Worm (Caenorhabditis elegans): ENCODE data around the gene smap-1.

The smap-1 gene

ce11 chrIII:10706972-10707438 is 32.6 kb downstream of the smap-1 start, which contains the start of the genes Y39A1A.21 and Y39A1A.22 (continued):
- peak; percentile 29 for TF ChIP-seq cnd-1 (tag; optimal IDR thresholded peaks at IDR 0.05)
- TF ChIP-seq unc-62 (GFP tag; optimal IDR thresholded peaks at IDR 0.05): no peak
- peak; percentile 89 for TF ChIP-seq ces-1 (GFP tag; optimal IDR thresholded peaks at IDR 0.05)
- TF ChIP-seq blmp-1 (tag; optimal IDR thresholded peaks at IDR 0.05): no peak

- TF ChIP-seq nhr-76 (tag; optimal IDR thresholded peaks at IDR 0.05) (no peak), nhr-28 (tag; optimal IDR thresholded peaks at IDR 0.05) (no peak), nhr-2 (tag; optimal IDR thresholded peaks at IDR 0.05) (no peak), mls-2 (tag; optimal IDR thresholded peaks at IDR 0.05) (no peak), sem-2 (GFP tag; optimal IDR thresholded peaks at IDR 0.05) (no peak), ztf-11 (tag; optimal IDR thresholded peaks at IDR 0.05) (no peak), ham-2 (GFP tag; optimal IDR thresholded peaks at IDR 0.05) (no peak)
These were observed 33.1 kb downstream of the smap-1 start for ce11 chrIII:10706481-10706880.

- no peak for TF ChIP-seq M03D4.4 (tag; optimal IDR thresholded peaks at IDR 0.05)
- TF ChIP-seq hlh-1 (tag; optimal IDR thresholded peaks at IDR 0.05): no peak
- TF ChIP-seq lin-32 (GFP tag; optimal IDR thresholded peaks at IDR 0.05): no peak
- TF ChIP-seq lsy-2 (tag; optimal IDR thresholded peaks at IDR 0.05): no peak
- no peak for TF ChIP-seq zip-8 (tag; optimal IDR thresholded peaks at IDR 0.05)
- TF ChIP-seq ces-1 (GFP tag; optimal IDR thresholded peaks at IDR 0.05): no peak
- TF ChIP-seq mab-5 (tag; optimal IDR thresholded peaks at IDR 0.05): no peak
- TF ChIP-seq elt-1 (tag; optimal IDR thresholded peaks at IDR 0.05; ENCODE audit: borderline replicate concordance, insufficient read depth): no peak
- TF ChIP-seq bed-3 (GFP tag; optimal IDR thresholded peaks at IDR 0.05): no peak
- no peak for TF ChIP-seq mls-2 (tag; optimal IDR thresholded peaks at IDR 0.05)
- no peak for TF ChIP-seq drap-1 (GFP tag; optimal IDR thresholded peaks at IDR 0.05)
These were observed 35.1 kb downstream of the smap-1 start for ce11 chrIII:10704499-10704898.

- TF ChIP-seq ceh-83 (GFP tag; optimal IDR thresholded peaks at IDR 0.05) (no peak), nhr-76 (tag; optimal IDR thresholded peaks at IDR 0.05) (no peak), ces-1 (GFP tag; optimal IDR thresholded peaks at IDR 0.05) (no peak), nhr-28 (tag; optimal IDR thresholded peaks at IDR 0.05) (no peak), lsy-2 (tag; optimal IDR thresholded peaks at IDR 0.05) (no peak)
These were observed 35.8 kb downstream of the smap-1 start for ce11 chrIII:10703833-10704232.

- no peak for TF ChIP-seq M03D4.4 (tag; optimal IDR thresholded peaks at IDR 0.05)
- no peak for TF ChIP-seq elt-1 (tag; optimal IDR thresholded peaks at IDR 0.05; ENCODE audit: borderline replicate concordance, insufficient read depth)
- TF ChIP-seq blmp-1 (tag; optimal IDR thresholded peaks at IDR 0.05): no peak
- TF ChIP-seq unc-39 (tag; optimal IDR thresholded peaks at IDR 0.05): no peak
- TF ChIP-seq elt-3 (tag; optimal IDR thresholded peaks at IDR 0.05): no peak
- no peak for TF ChIP-seq unc-120 (tag; optimal IDR thresholded peaks at IDR 0.05; ENCODE audit: poor library complexity, severe bottlenecking)
- TF ChIP-seq lin-32 (GFP tag; optimal IDR thresholded peaks at IDR 0.05): no peak
- TF ChIP-seq ham-2 (GFP tag; optimal IDR thresholded peaks at IDR 0.05): no peak
- no peak for TF ChIP-seq unc-62 (GFP tag; optimal IDR thresholded peaks at IDR 0.05)
- TF ChIP-seq tbx-8 (GFP tag; optimal IDR thresholded peaks at IDR 0.05): no peak
- TF ChIP-seq lin-13 (tag; optimal IDR thresholded peaks at IDR 0.05): no peak
- no peak for TF ChIP-seq nhr-237 (tag; optimal IDR thresholded peaks at IDR 0.05)
These were observed 36.8 kb downstream of the smap-1 start for ce11 chrIII:10702805-10703204.

- TF ChIP-seq ces-1 (GFP tag; optimal IDR thresholded peaks at IDR 0.05) (no peak), unc-39 (tag; optimal IDR thresholded peaks at IDR 0.05) (no peak), M03D4.4 (tag; optimal IDR thresholded peaks at IDR 0.05) (no peak)
These were observed 39.1 kb downstream of the smap-1 start, which contains the start of gene Y39A1A.20 for ce11 chrIII:10700460-10700859. Gene Y39A1A.20 (minus strand): TSS chrIII:10700560.

ce11 chrIII:10694294-10694693 is 45.3 kb downstream of the smap-1 start, which contains the start of the genes Y39A1A.18 and fmo-3:
Gene Y39A1A.18 (minus strand): TSS chrIII:10694485.
Gene fmo-3 (plus strand): TSS chrIII:10694681.
- TF ChIP-seq lsy-2 (tag; optimal IDR thresholded peaks at IDR 0.05) (no peak), ceh-43 (GFP tag; optimal IDR thresholded peaks at IDR 0.05) (no peak), unc-39 (tag; optimal IDR thresholded peaks at IDR 0.05) (no peak), sem-2 (GFP tag; optimal IDR thresholded peaks at IDR 0.05) (no peak), nhr-76 (tag; optimal IDR thresholded peaks at IDR 0.05) (no peak), ceh-39 (tag; optimal IDR thresholded peaks at IDR 0.05) (no peak), hlh-1 (tag; optimal IDR thresholded peaks at IDR 0.05) (no peak), mab-5 (tag; optimal IDR thresholded peaks at IDR 0.05) (no peak)

Data from whole organism, mixed stage, embryonic.